Worm (Caenorhabditis elegans) whole organism, L4 larva: ENCODE measurements around the gene pro-1.

Experiments
- mep-1 ChIP-seq: fragments of 150-350 bp; sonication (generic microtip); optimal IDR thresholded peaks from 3 replicates; lab custom pipeline; 2014; ENCODE audit warnings: missing biosample characterization, missing genetic modification characterization
- skn-1 ChIP-seq: fragments of 150-350 bp; optimal IDR thresholded peaks from 2 replicates; lab custom pipeline; 2014; ENCODE audit warnings: missing biosample characterization, missing genetic modification characterization

DNA sequence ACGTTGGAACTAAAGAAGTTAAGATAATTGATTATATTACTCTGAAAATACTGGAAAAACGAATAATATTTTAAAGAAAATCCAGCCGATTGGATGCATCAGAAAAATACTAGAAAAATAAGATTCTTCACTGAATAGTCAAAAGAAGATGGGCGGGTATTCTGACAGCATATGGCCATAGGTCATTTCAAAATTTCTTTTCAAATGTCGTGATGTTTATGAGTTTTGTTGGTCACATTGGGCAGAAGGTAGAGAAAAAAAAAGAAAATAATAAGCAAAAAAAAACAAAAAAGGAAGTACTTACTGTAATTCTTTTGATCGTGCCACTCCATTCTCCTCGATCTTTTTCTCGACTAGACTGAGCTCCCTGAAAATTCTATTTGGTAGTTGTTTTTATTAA is 18.2 kb downstream of the pro-1 start, which contains the start of gene F59B10.5:
- no peak for TF ChIP-seq skn-1 (tag; lab: Kevin White, UChicago)
- no peak for TF ChIP-seq mep-1 (tag; lab: Kevin White, UChicago)
